Worm (Caenorhabditis elegans): ENCODE results near the gene chl-1.

ce11 chrIII:10395990-10396389 is 9.1 kb downstream of the chl-1 start, which contains the start of gene M03C11.1:
- TF ChIP-seq tra-4 (tag; optimal IDR thresholded peaks at IDR 0.05) (no peak), ama-1 (optimal IDR thresholded peaks at IDR 0.05) (no peak), sea-1 (GFP tag; conservative IDR thresholded peaks at IDR 0.05) (no peak), F13C5.2 (tag; optimal IDR thresholded peaks at IDR 0.05) (no peak)
